Worm (Caenorhabditis elegans) whole organism, young adult: Measurements from ENCODE around the gene Y56A3A.22.

Experiments used
- hrde-1 ChIP-seq: sonication (generic microtip); optimal IDR thresholded peaks from 2 replicates; lab custom pipeline; 2016; ENCODE audit warnings: missing genetic modification characterization, mild to moderate bottlenecking, missing compliant biosample characterization, moderate library complexity, missing genotype, missing genetic modification reagents, borderline replicate concordance
- rcor-1 ChIP-seq: fragments of 200-800 bp; sonication (Bioruptor generic); IDR thresholded peaks from 2 replicates; pipeline ENCODE4 v1.3.6; 2022; ENCODE audit warnings: missing genetic modification reagents, missing genetic modification characterization, missing compliant biosample characterization

DNA sequence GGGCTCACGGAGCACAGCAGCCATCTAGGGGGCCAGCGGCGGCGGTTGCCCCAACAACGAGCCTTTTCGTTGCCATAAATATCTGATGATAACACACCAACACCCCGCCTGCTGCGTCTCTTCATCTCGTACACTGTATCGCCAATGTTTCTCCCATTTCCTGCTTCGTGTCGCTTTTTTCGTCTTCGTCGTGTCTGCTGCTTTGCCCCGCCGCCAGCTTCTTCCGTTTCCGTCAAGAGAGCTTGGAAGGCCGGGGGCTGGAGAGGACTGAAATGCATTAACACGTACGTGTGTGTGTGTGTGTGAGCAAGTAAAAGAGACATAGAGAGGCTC lies 14.4 kb downstream of the Y56A3A.22 start:
- no peak for TF ChIP-seq rcor-1 (GFP tag; lab: Robert Waterston, UW)
- no peak for TF ChIP-seq hrde-1
